Worm (Caenorhabditis elegans) whole organism, young adult: ENCODE results near the gene zfp-3.

ENCODE experiments used
- C06A6.2 ChIP-seq: fragments of 200-800 bp; sonication (Bioruptor generic); conservative IDR thresholded peaks from 2 replicates; pipeline ENCODE4 v1.3.6; 2022; ENCODE audit warnings: missing genetic modification characterization, missing compliant biosample characterization
- D2030.7 ChIP-seq: fragments of 200-800 bp; sonication (Bioruptor generic); IDR thresholded peaks from 2 replicates; pipeline ENCODE4 v1.3.6; 2022; ENCODE audit warnings: missing genetic modification reagents, missing genetic modification characterization, missing compliant biosample characterization
- F22D6.2 ChIP-seq: sonication (generic microtip); optimal IDR thresholded peaks from 2 replicates; lab custom pipeline; 2016; ENCODE audit warnings: mild to moderate bottlenecking, missing genetic modification characterization, missing compliant biosample characterization
- F23B12.7 ChIP-seq: sonication (generic microtip); optimal IDR thresholded peaks from 2 replicates; lab custom pipeline; 2017; ENCODE audit warnings: missing genetic modification characterization, mild to moderate bottlenecking, missing compliant biosample characterization, antibody characterized with exemption, moderate library complexity; ENCODE audit not compliant: insufficient read depth
- F37B4.10 ChIP-seq: fragments of 200-800 bp; sonication (Bioruptor generic); IDR thresholded peaks from 2 replicates; pipeline ENCODE4 v1.3.6; 2022; ENCODE audit warnings: missing genetic modification characterization, missing compliant biosample characterization
- F57A8.1 ChIP-seq: fragments of 200-800 bp; sonication (Bioruptor generic); optimal IDR thresholded peaks from 2 replicates; lab custom pipeline; 2018; ENCODE audit warnings: mild to moderate bottlenecking, missing genetic modification characterization, moderate library complexity, missing compliant biosample characterization
- K12H6.12 ChIP-seq: fragments of 200-800 bp; sonication (Bioruptor generic); optimal IDR thresholded peaks from 2 replicates; lab custom pipeline; 2018; ENCODE audit warnings: mild to moderate bottlenecking, missing genetic modification characterization, missing compliant biosample characterization
- Y53F4B.3 ChIP-seq: fragments of 200-800 bp; sonication (Bioruptor generic); IDR thresholded peaks from 2 replicates; pipeline ENCODE4 v1.3.6; 2022; ENCODE audit warnings: missing genetic modification reagents, missing genetic modification characterization, missing compliant biosample characterization
- aptf-3 ChIP-seq: fragments of 200-800 bp; sonication (Bioruptor generic); IDR thresholded peaks from 2 replicates; pipeline ENCODE4 v1.3.6; 2022; ENCODE audit warnings: missing genetic modification characterization, missing compliant biosample characterization
- atf-7 ChIP-seq: sonication (generic microtip); optimal IDR thresholded peaks from 2 replicates; lab custom pipeline; 2017; ENCODE audit warnings: mild to moderate bottlenecking, missing genetic modification characterization, missing compliant biosample characterization
- athp-1 ChIP-seq: sonication (generic microtip); optimal IDR thresholded peaks from 2 replicates; lab custom pipeline; 2017; ENCODE audit warnings: mild to moderate bottlenecking, missing genetic modification characterization, missing compliant biosample characterization
- attf-3 ChIP-seq: fragments of 200-800 bp; sonication (Bioruptor generic); conservative IDR thresholded peaks from 2 replicates; pipeline ENCODE4 v1.3.6; 2022; ENCODE audit warnings: missing genetic modification reagents, missing genetic modification characterization, missing compliant biosample characterization
- attf-5 ChIP-seq: fragments of 200-800 bp; sonication (Bioruptor generic); optimal IDR thresholded peaks from 2 replicates; lab custom pipeline; 2018; ENCODE audit warnings: mild to moderate bottlenecking, missing genetic modification characterization, missing compliant biosample characterization
- attf-6 ChIP-seq: fragments of 200-800 bp; sonication (Bioruptor generic); IDR thresholded peaks from 2 replicates; pipeline ENCODE4 v1.3.6; 2022; ENCODE audit warnings: missing genetic modification reagents, missing genetic modification characterization, missing compliant biosample characterization
- bed-1 ChIP-seq: fragments of 200-800 bp; sonication (Bioruptor generic); IDR thresholded peaks from 2 replicates; pipeline ENCODE4 v1.3.6; 2022; ENCODE audit warnings: missing genetic modification reagents, missing genetic modification characterization, missing compliant biosample characterization
- ccch-3 ChIP-seq: fragments of 200-800 bp; sonication (Bioruptor generic); optimal IDR thresholded peaks from 2 replicates; lab custom pipeline; 2018; ENCODE audit warnings: mild to moderate bottlenecking, missing genetic modification characterization, missing compliant biosample characterization
- cebp-1 ChIP-seq, 2 experiments: fragments of 200-800 bp in 1 of 2; sonication (Bioruptor generic) in 1 of 2; sonication (generic microtip) in 1 of 2; IDR thresholded peaks in 1 of 2; optimal IDR thresholded peaks in 1 of 2; 2 replicates each; pipeline versions ENCODE4 v1.3.6 to Lab custom; 2017 to 2022; ENCODE audit warnings: missing compliant biosample characterization in 2 of 2, missing genetic modification characterization in 2 of 2, mild to moderate bottlenecking in 1 of 2, missing genetic modification reagents in 1 of 2, moderate library complexity in 1 of 2
- cebp-2 ChIP-seq: fragments of 200-800 bp; sonication (Bioruptor generic); IDR thresholded peaks from 2 replicates; pipeline ENCODE4 v1.3.6; 2022; ENCODE audit warnings: missing genetic modification characterization, missing compliant biosample characterization
- ceh-58 ChIP-seq: fragments of 200-800 bp; sonication (Bioruptor generic); IDR thresholded peaks from 2 replicates; pipeline ENCODE4 v1.3.6; 2022; ENCODE audit warnings: missing genetic modification characterization, missing compliant biosample characterization
- chd-7 ChIP-seq: sonication (generic microtip); optimal IDR thresholded peaks from 2 replicates; lab custom pipeline; 2016; ENCODE audit warnings: mild to moderate bottlenecking, missing genetic modification characterization, moderate library complexity, missing compliant biosample characterization
- egrh-3 ChIP-seq: fragments of 200-800 bp; sonication (Bioruptor generic); IDR thresholded peaks from 2 replicates; pipeline ENCODE4 v1.3.6; 2022; ENCODE audit warnings: missing genetic modification reagents, missing genetic modification characterization, missing compliant biosample characterization
- ekl-4 ChIP-seq: fragments of 200-800 bp; sonication (Bioruptor generic); IDR thresholded peaks from 2 replicates; pipeline ENCODE4 v1.3.6; 2022; ENCODE audit warnings: missing genetic modification reagents, missing genetic modification characterization, missing compliant biosample characterization
- hmg-1.2 ChIP-seq: fragments of 200-800 bp; sonication (Bioruptor generic); IDR thresholded peaks from 2 replicates; pipeline ENCODE4 v1.3.6; 2022; ENCODE audit warnings: missing genetic modification reagents, missing genetic modification characterization, missing compliant biosample characterization
- hmg-20 ChIP-seq: fragments of 200-800 bp; sonication (Bioruptor generic); IDR thresholded peaks from 2 replicates; pipeline ENCODE4 v1.3.6; 2022; ENCODE audit warnings: missing genetic modification reagents, missing genetic modification characterization, missing compliant biosample characterization
- hsf-1 ChIP-seq: fragments of 200-800 bp; sonication (Bioruptor generic); IDR thresholded peaks from 2 replicates; pipeline ENCODE4 v1.3.6; 2022; ENCODE audit warnings: missing genetic modification reagents, missing genetic modification characterization, missing compliant biosample characterization
- lag-1 ChIP-seq: fragments of 200-800 bp; sonication (Bioruptor generic); IDR thresholded peaks from 2 replicates; pipeline ENCODE4 v1.3.6; 2022; ENCODE audit warnings: missing genetic modification reagents, missing genetic modification characterization, missing compliant biosample characterization
- let-526 ChIP-seq: fragments of 200-800 bp; sonication (Bioruptor generic); IDR thresholded peaks from 2 replicates; pipeline ENCODE4 v1.3.6; 2022; ENCODE audit warnings: missing genetic modification reagents, missing genetic modification characterization, missing compliant biosample characterization
- lin-26 ChIP-seq: fragments of 200-800 bp; sonication (Bioruptor generic); IDR thresholded peaks from 2 replicates; pipeline ENCODE4 v1.3.6; 2022; ENCODE audit warnings: missing genetic modification reagents, missing genetic modification characterization, missing compliant biosample characterization
- lin-40 ChIP-seq: sonication (generic microtip); optimal IDR thresholded peaks from 2 replicates; lab custom pipeline; 2016; ENCODE audit warnings: missing genetic modification characterization, mild to moderate bottlenecking, missing compliant biosample characterization, missing genotype, missing genetic modification reagents
- madf-10 ChIP-seq: sonication (generic microtip); optimal IDR thresholded peaks from 2 replicates; lab custom pipeline; 2016; ENCODE audit warnings: mild to moderate bottlenecking, missing genetic modification characterization, missing compliant biosample characterization
- madf-6 ChIP-seq: fragments of 200-800 bp; sonication (Bioruptor generic); IDR thresholded peaks from 2 replicates; pipeline ENCODE4 v1.3.6; 2022; ENCODE audit warnings: missing genetic modification reagents, missing genetic modification characterization, missing compliant biosample characterization
- nfyb-1 ChIP-seq: fragments of 200-800 bp; sonication (Bioruptor generic); IDR thresholded peaks from 2 replicates; pipeline ENCODE4 v1.3.6; 2022; ENCODE audit warnings: missing genetic modification reagents, missing genetic modification characterization, missing compliant biosample characterization
- nhr-27 ChIP-seq: fragments of 200-800 bp; sonication (Bioruptor generic); optimal IDR thresholded peaks from 2 replicates; lab custom pipeline; 2018; ENCODE audit warnings: mild to moderate bottlenecking, missing genetic modification characterization, moderate library complexity, missing compliant biosample characterization
- nhr-80 ChIP-seq: sonication (generic microtip); optimal IDR thresholded peaks from 2 replicates; lab custom pipeline; 2016; ENCODE audit warnings: missing genetic modification characterization, missing compliant biosample characterization
- repo-1 ChIP-seq: sonication (generic microtip); optimal IDR thresholded peaks from 2 replicates; lab custom pipeline; 2017; ENCODE audit warnings: mild to moderate bottlenecking, missing genetic modification characterization, missing compliant biosample characterization
- sdz-38 ChIP-seq: sonication (generic microtip); optimal IDR thresholded peaks from 2 replicates; lab custom pipeline; 2016; ENCODE audit warnings: missing genotype, missing genetic modification characterization, missing compliant biosample characterization
- snpc-3.4 ChIP-seq: sonication (generic microtip); optimal IDR thresholded peaks from 2 replicates; lab custom pipeline; 2017; ENCODE audit warnings: missing genetic modification characterization, mild to moderate bottlenecking, missing compliant biosample characterization, antibody characterized with exemption, moderate library complexity, missing genotype, missing genetic modification reagents
- somi-1 ChIP-seq: fragments of 200-800 bp; sonication (Bioruptor generic); optimal IDR thresholded peaks from 2 replicates; lab custom pipeline; 2018; ENCODE audit warnings: mild to moderate bottlenecking, missing genetic modification characterization, missing compliant biosample characterization
- tbp1 ChIP-seq: fragments of 200-800 bp; sonication (Bioruptor generic); optimal IDR thresholded peaks from 2 replicates; lab custom pipeline; 2018; ENCODE audit warnings: mild to moderate bottlenecking, missing genetic modification characterization, missing compliant biosample characterization
- unc-62 ChIP-seq: fragments of 150-350 bp; optimal IDR thresholded peaks from 2 replicates; lab custom pipeline; 2014; ENCODE audit warnings: missing biosample characterization, missing genetic modification reagents, missing genetic modification characterization
- ztf-18 ChIP-seq: sonication (generic microtip); optimal IDR thresholded peaks from 2 replicates; lab custom pipeline; 2016; ENCODE audit warnings: missing genotype, mild to moderate bottlenecking, missing genetic modification characterization, missing compliant biosample characterization
- ztf-22 ChIP-seq: fragments of 200-800 bp; sonication (Bioruptor generic); optimal IDR thresholded peaks from 2 replicates; lab custom pipeline; 2018; ENCODE audit warnings: mild to moderate bottlenecking, missing genetic modification characterization, moderate library complexity, missing compliant biosample characterization
- ztf-28 ChIP-seq: fragments of 200-800 bp; sonication (Bioruptor generic); IDR thresholded peaks from 2 replicates; pipeline ENCODE4 v1.3.6; 2022; ENCODE audit warnings: missing genetic modification reagents, missing genetic modification characterization, missing compliant biosample characterization

zfp-3 gene

ce11 chrX:1459756-1460155 is 13.3 kb upstream of the zfp-3 start:
- TF ChIP-seq C06A6.2 (no peak), Y53F4B.3 (GFP tag; lab: Robert Waterston, UW) (no peak), ccch-3 (GFP tag; lab: Kevin White, UChicago) (no peak), hsf-1 (no peak), hmg-20 (GFP tag; lab: Robert Waterston, UW) (no peak), aptf-3 (GFP tag; lab: Robert Waterston, UW) (no peak), ekl-4 (no peak), chd-7 (tag; lab: Kevin White, UChicago) (no peak), nhr-27 (tag; lab: Kevin White, UChicago) (no peak), athp-1 (tag; lab: Kevin White, UChicago) (no peak), F22D6.2 (tag; lab: Kevin White, UChicago) (no peak), atf-7 (tag; lab: Kevin White, UChicago) (no peak), cebp-2 (no peak), tbp1 (GFP tag; lab: Kevin White, UChicago) (no peak), sdz-38 (tag; lab: Kevin White, UChicago) (no peak), bed-1 (GFP tag; lab: Robert Waterston, UW) (no peak), ceh-58 (no peak), F57A8.1 (GFP tag; lab: Kevin White, UChicago) (no peak)

DNA sequence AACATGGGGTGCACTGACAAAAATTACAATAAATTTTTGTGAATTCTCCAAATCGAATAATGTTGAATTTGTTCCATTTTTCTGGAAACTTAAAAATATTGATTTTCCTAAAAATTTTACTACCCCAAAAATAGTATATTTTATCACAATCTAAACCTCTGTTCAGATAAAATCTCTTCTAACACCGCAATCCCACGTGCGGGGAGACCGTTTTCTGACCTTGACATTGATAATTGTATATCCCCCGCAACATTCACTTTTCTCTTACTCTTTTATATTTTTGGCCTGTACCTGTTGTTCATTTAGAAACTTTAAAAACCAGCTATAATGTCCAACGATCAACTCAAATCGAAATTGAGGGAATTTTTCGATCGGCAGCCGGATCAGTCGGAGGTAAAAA is 12.3 kb upstream of the zfp-3 start, which contains the start of gene D1005.2:
Gene D1005.2 (plus strand): TSS at position 230 of the 400 bp plus-strand sequence.
- TF ChIP-seq lin-26 (no peak), madf-6 (no peak), repo-1 (tag; lab: Kevin White, UChicago) (no peak), snpc-3.4 (tag; lab: Kevin White, UChicago) (no peak), attf-3 (no peak), ztf-22 (no peak), attf-6 (GFP tag; lab: Robert Waterston, UW) (no peak), hsf-1 (no peak), F57A8.1 (GFP tag; lab: Kevin White, UChicago) (no peak), lag-1 (GFP tag; lab: Robert Waterston, UW) (no peak), unc-62 (no peak), nfyb-1 (GFP tag; lab: Robert Waterston, UW) (no peak), ztf-28 (no peak)

- peak; percentile 38 for TF ChIP-seq unc-62
- peak; percentile 50 for TF ChIP-seq somi-1 (GFP tag; lab: Kevin White, UChicago)
- no peak for TF ChIP-seq F23B12.7 (tag; lab: Kevin White, UChicago)
- peak; percentile 35 for TF ChIP-seq K12H6.12
- TF ChIP-seq ztf-18 (tag; lab: Kevin White, UChicago): no peak
- TF ChIP-seq atf-7 (tag; lab: Kevin White, UChicago): peak; percentile 55
- TF ChIP-seq nfyb-1 (GFP tag; lab: Robert Waterston, UW): 0 out of 2 replicates have a peak, but pooled peaks have one; percentile 24
- TF ChIP-seq madf-10: peak; percentile 17
- 0 out of 2 replicates have a peak, but pooled peaks have one; percentile 20 for TF ChIP-seq let-526
- no peak for TF ChIP-seq ccch-3 (GFP tag; lab: Kevin White, UChicago)
- TF ChIP-seq egrh-3 (GFP tag; lab: Robert Waterston, UW): 0 out of 2 replicates have a peak, but pooled peaks have one; percentile 13
- peak; percentile 37 for TF ChIP-seq attf-5 (GFP tag; lab: Kevin White, UChicago)
- no peak for TF ChIP-seq F37B4.10 (GFP tag; lab: Robert Waterston, UW)
- TF ChIP-seq nhr-80 (tag; lab: Kevin White, UChicago): peak; percentile 58
- TF ChIP-seq D2030.7 (GFP tag; lab: Robert Waterston, UW): no peak
- TF ChIP-seq lin-40: peak; percentile 19
- TF ChIP-seq hmg-1.2 (GFP tag; lab: Robert Waterston, UW): 0 out of 2 replicates have a peak, but pooled peaks have one; percentile 5
- 0 out of 2 replicates have a peak, but pooled peaks have one; percentile 15 for TF ChIP-seq cebp-1 (GFP tag; IDR thresholded peaks at IDR 0.05; lab: Robert Waterston, UW)
- no peak for TF ChIP-seq cebp-1 (tag; optimal IDR thresholded peaks at IDR 0.05; lab: Kevin White, UChicago)
These were observed 10.1 kb upstream of the zfp-3 start for ce11 chrX:1456350-1457080.
